Worm (Caenorhabditis elegans) whole organism, young adult: ENCODE data around the gene F48C5.2.

Experiments
- B0035.1 ChIP-seq: sonication (generic microtip); optimal IDR thresholded peaks from 2 replicates; lab custom pipeline; 2016; ENCODE audit warnings: missing genetic modification characterization, mild to moderate bottlenecking, missing compliant biosample characterization, missing genotype, missing genetic modification reagents
- B0336.3 ChIP-seq: fragments of 200-800 bp; sonication (Bioruptor generic); IDR thresholded peaks from 2 replicates; pipeline ENCODE4 v1.3.6; 2022; ENCODE audit warnings: missing genetic modification characterization, missing compliant biosample characterization
- D2030.7 ChIP-seq: fragments of 200-800 bp; sonication (Bioruptor generic); IDR thresholded peaks from 2 replicates; pipeline ENCODE4 v1.3.6; 2022; ENCODE audit warnings: missing genetic modification reagents, missing genetic modification characterization, missing compliant biosample characterization
- F10E7.11 ChIP-seq: sonication (generic microtip); optimal IDR thresholded peaks from 2 replicates; lab custom pipeline; 2017; ENCODE audit warnings: mild to moderate bottlenecking, missing genetic modification characterization, moderate library complexity, missing compliant biosample characterization
- F23B12.7 ChIP-seq: sonication (generic microtip); optimal IDR thresholded peaks from 2 replicates; lab custom pipeline; 2017; ENCODE audit warnings: missing genetic modification characterization, mild to moderate bottlenecking, missing compliant biosample characterization, antibody characterized with exemption, moderate library complexity; ENCODE audit not compliant: insufficient read depth
- K12H6.12 ChIP-seq: fragments of 200-800 bp; sonication (Bioruptor generic); optimal IDR thresholded peaks from 2 replicates; lab custom pipeline; 2018; ENCODE audit warnings: mild to moderate bottlenecking, missing genetic modification characterization, missing compliant biosample characterization
- T07F8.4 ChIP-seq: sonication (generic microtip); optimal IDR thresholded peaks from 2 replicates; lab custom pipeline; 2016; ENCODE audit warnings: mild to moderate bottlenecking, missing genetic modification characterization, moderate library complexity, missing compliant biosample characterization
- Y53G8AR.9 ChIP-seq: fragments of 200-800 bp; sonication (Bioruptor generic); conservative IDR thresholded peaks from 2 replicates; pipeline ENCODE4 v1.3.6; 2022; ENCODE audit warnings: missing genetic modification reagents, missing genetic modification characterization, missing compliant biosample characterization
- Y79H2A.3 ChIP-seq: fragments of 200-800 bp; sonication (Bioruptor generic); conservative IDR thresholded peaks from 2 replicates; pipeline ENCODE4 v1.3.6; 2022; ENCODE audit warnings: missing genetic modification reagents, missing genetic modification characterization, missing compliant biosample characterization
- aptf-2 ChIP-seq: fragments of 200-800 bp; sonication (Bioruptor generic); conservative IDR thresholded peaks from 2 replicates; pipeline ENCODE4 v1.3.6; 2022; ENCODE audit warnings: missing genetic modification reagents, missing genetic modification characterization, missing compliant biosample characterization
- attf-3 ChIP-seq: fragments of 200-800 bp; sonication (Bioruptor generic); conservative IDR thresholded peaks from 2 replicates; pipeline ENCODE4 v1.3.6; 2022; ENCODE audit warnings: missing genetic modification reagents, missing genetic modification characterization, missing compliant biosample characterization
- attf-6 ChIP-seq: fragments of 200-800 bp; sonication (Bioruptor generic); IDR thresholded peaks from 2 replicates; pipeline ENCODE4 v1.3.6; 2022; ENCODE audit warnings: missing genetic modification reagents, missing genetic modification characterization, missing compliant biosample characterization
- bed-1 ChIP-seq: fragments of 200-800 bp; sonication (Bioruptor generic); IDR thresholded peaks from 2 replicates; pipeline ENCODE4 v1.3.6; 2022; ENCODE audit warnings: missing genetic modification reagents, missing genetic modification characterization, missing compliant biosample characterization
- ccch-3 ChIP-seq: fragments of 200-800 bp; sonication (Bioruptor generic); optimal IDR thresholded peaks from 2 replicates; lab custom pipeline; 2018; ENCODE audit warnings: mild to moderate bottlenecking, missing genetic modification characterization, missing compliant biosample characterization
- egl-44 ChIP-seq: fragments of 200-800 bp; sonication (Bioruptor generic); IDR thresholded peaks from 2 replicates; pipeline ENCODE4 v1.3.6; 2022; ENCODE audit warnings: missing genetic modification reagents, missing genetic modification characterization, missing compliant biosample characterization
- ekl-4 ChIP-seq: fragments of 200-800 bp; sonication (Bioruptor generic); IDR thresholded peaks from 2 replicates; pipeline ENCODE4 v1.3.6; 2022; ENCODE audit warnings: missing genetic modification reagents, missing genetic modification characterization, missing compliant biosample characterization
- hrde-1 ChIP-seq: sonication (generic microtip); optimal IDR thresholded peaks from 2 replicates; lab custom pipeline; 2016; ENCODE audit warnings: missing genetic modification characterization, mild to moderate bottlenecking, missing compliant biosample characterization, moderate library complexity, missing genotype, missing genetic modification reagents, borderline replicate concordance
- let-607 ChIP-seq, 2 experiments: fragments of 200-800 bp in 1 of 2; sonication (Bioruptor generic) in 1 of 2; sonication (generic microtip) in 1 of 2; optimal IDR thresholded peaks; 2 replicates each; lab custom pipeline; 2016 to 2018; ENCODE audit warnings: mild to moderate bottlenecking in 2 of 2, missing compliant biosample characterization in 2 of 2, missing genetic modification characterization in 2 of 2, moderate library complexity in 2 of 2, missing genotype in 1 of 2
- lin-40 ChIP-seq: sonication (generic microtip); optimal IDR thresholded peaks from 2 replicates; lab custom pipeline; 2016; ENCODE audit warnings: missing genetic modification characterization, mild to moderate bottlenecking, missing compliant biosample characterization, missing genotype, missing genetic modification reagents
- lir-1 ChIP-seq: fragments of 200-800 bp; sonication (Bioruptor generic); conservative IDR thresholded peaks from 2 replicates; pipeline ENCODE4 v1.3.6; 2022; ENCODE audit warnings: missing genetic modification reagents, missing genetic modification characterization, missing compliant biosample characterization
- lsl-1 ChIP-seq: fragments of 200-800 bp; sonication (Bioruptor generic); optimal IDR thresholded peaks from 2 replicates; lab custom pipeline; 2018; ENCODE audit warnings: mild to moderate bottlenecking, missing genetic modification characterization, moderate library complexity, missing compliant biosample characterization
- madf-3 ChIP-seq: fragments of 200-800 bp; sonication (Bioruptor generic); IDR thresholded peaks from 2 replicates; pipeline ENCODE4 v1.3.6; 2022; ENCODE audit warnings: missing genetic modification reagents, missing genetic modification characterization, missing compliant biosample characterization
- madf-6 ChIP-seq: fragments of 200-800 bp; sonication (Bioruptor generic); IDR thresholded peaks from 2 replicates; pipeline ENCODE4 v1.3.6; 2022; ENCODE audit warnings: missing genetic modification reagents, missing genetic modification characterization, missing compliant biosample characterization
- mel-28 ChIP-seq: sonication (generic microtip); optimal IDR thresholded peaks from 2 replicates; lab custom pipeline; 2016; ENCODE audit warnings: borderline replicate concordance, mild to moderate bottlenecking, missing genetic modification characterization, missing compliant biosample characterization
- mes-4 ChIP-seq: sonication (generic microtip); optimal IDR thresholded peaks from 2 replicates; lab custom pipeline; 2016; ENCODE audit warnings: missing genotype, missing genetic modification characterization, missing compliant biosample characterization
- nfya-1 ChIP-seq: sonication (generic microtip); optimal IDR thresholded peaks from 2 replicates; lab custom pipeline; 2017; ENCODE audit warnings: antibody characterized with exemption, missing compliant biosample characterization, missing genetic modification characterization, borderline replicate concordance; ENCODE audit not compliant: insufficient read depth
- nfyb-1 ChIP-seq: fragments of 200-800 bp; sonication (Bioruptor generic); IDR thresholded peaks from 2 replicates; pipeline ENCODE4 v1.3.6; 2022; ENCODE audit warnings: missing genetic modification reagents, missing genetic modification characterization, missing compliant biosample characterization
- nhr-120 ChIP-seq: fragments of 200-800 bp; sonication (Bioruptor generic); IDR thresholded peaks from 2 replicates; pipeline ENCODE4 v1.3.6; 2022; ENCODE audit warnings: missing genetic modification characterization, missing compliant biosample characterization
- nhr-179 ChIP-seq: sonication (generic microtip); optimal IDR thresholded peaks from 2 replicates; lab custom pipeline; 2016; ENCODE audit warnings: mild to moderate bottlenecking, missing genetic modification characterization, missing compliant biosample characterization
- nhr-80 ChIP-seq: sonication (generic microtip); optimal IDR thresholded peaks from 2 replicates; lab custom pipeline; 2016; ENCODE audit warnings: missing genetic modification characterization, missing compliant biosample characterization
- nhr-90 ChIP-seq: sonication (generic microtip); optimal IDR thresholded peaks from 2 replicates; lab custom pipeline; 2016; ENCODE audit warnings: missing genotype, mild to moderate bottlenecking, missing genetic modification characterization, missing compliant biosample characterization
- rec-8 ChIP-seq, 2 experiments: sonication (generic microtip); optimal IDR thresholded peaks; 2 replicates each; lab custom pipeline; 2016; ENCODE audit warnings: mild to moderate bottlenecking in 2 of 2, missing genetic modification characterization in 2 of 2, missing genetic modification reagents in 2 of 2, missing genotype in 2 of 2, missing biosample characterization in 1 of 2, missing compliant biosample characterization in 1 of 2, moderate library complexity in 1 of 2
- repo-1 ChIP-seq: sonication (generic microtip); optimal IDR thresholded peaks from 2 replicates; lab custom pipeline; 2017; ENCODE audit warnings: mild to moderate bottlenecking, missing genetic modification characterization, missing compliant biosample characterization
- snpc-1.3 ChIP-seq: sonication (generic microtip); optimal IDR thresholded peaks from 2 replicates; lab custom pipeline; 2017; ENCODE audit warnings: missing genetic modification characterization, mild to moderate bottlenecking, missing compliant biosample characterization, antibody characterized with exemption, moderate library complexity, missing genotype, missing genetic modification reagents; ENCODE audit not compliant: insufficient read depth
- snpc-3.4 ChIP-seq: sonication (generic microtip); optimal IDR thresholded peaks from 2 replicates; lab custom pipeline; 2017; ENCODE audit warnings: missing genetic modification characterization, mild to moderate bottlenecking, missing compliant biosample characterization, antibody characterized with exemption, moderate library complexity, missing genotype, missing genetic modification reagents
- snpc-4 ChIP-seq, 5 experiments: fragments of 150-350 bp in 1 of 5; sonication (generic microtip) in 4 of 5; optimal IDR thresholded peaks; 2 replicates each; lab custom pipeline; 2014 to 2018; ENCODE audit warnings: missing genetic modification characterization in 5 of 5, missing biosample characterization in 3 of 5, antibody characterized with exemption in 2 of 5, mild to moderate bottlenecking in 2 of 5, missing compliant biosample characterization in 2 of 5, missing genotype in 2 of 5, moderate library complexity in 2 of 5, missing genetic modification reagents in 1 of 5
- unc-130 ChIP-seq: sonication (generic microtip); optimal IDR thresholded peaks from 2 replicates; lab custom pipeline; 2016; ENCODE audit warnings: missing genetic modification reagents, missing genetic modification characterization, missing compliant biosample characterization
- unc-62 ChIP-seq: fragments of 150-350 bp; optimal IDR thresholded peaks from 2 replicates; lab custom pipeline; 2014; ENCODE audit warnings: missing biosample characterization, missing genetic modification reagents, missing genetic modification characterization
- zim-3 ChIP-seq: sonication (generic microtip); optimal IDR thresholded peaks from 2 replicates; lab custom pipeline; 2017; ENCODE audit warnings: mild to moderate bottlenecking, missing genetic modification characterization, moderate library complexity, missing compliant biosample characterization
- ztf-18 ChIP-seq: sonication (generic microtip); optimal IDR thresholded peaks from 2 replicates; lab custom pipeline; 2016; ENCODE audit warnings: missing genotype, mild to moderate bottlenecking, missing genetic modification characterization, missing compliant biosample characterization
- ztf-26 ChIP-seq: sonication (generic microtip); optimal IDR thresholded peaks from 2 replicates; lab custom pipeline; 2017; ENCODE audit warnings: missing genetic modification characterization, missing compliant biosample characterization
- ztf-6 ChIP-seq: fragments of 200-800 bp; sonication (Bioruptor generic); IDR thresholded peaks from 2 replicates; pipeline ENCODE4 v1.3.6; 2022; ENCODE audit warnings: missing genetic modification reagents, missing genetic modification characterization, missing compliant biosample characterization

Gene F48C5.2

DNA sequence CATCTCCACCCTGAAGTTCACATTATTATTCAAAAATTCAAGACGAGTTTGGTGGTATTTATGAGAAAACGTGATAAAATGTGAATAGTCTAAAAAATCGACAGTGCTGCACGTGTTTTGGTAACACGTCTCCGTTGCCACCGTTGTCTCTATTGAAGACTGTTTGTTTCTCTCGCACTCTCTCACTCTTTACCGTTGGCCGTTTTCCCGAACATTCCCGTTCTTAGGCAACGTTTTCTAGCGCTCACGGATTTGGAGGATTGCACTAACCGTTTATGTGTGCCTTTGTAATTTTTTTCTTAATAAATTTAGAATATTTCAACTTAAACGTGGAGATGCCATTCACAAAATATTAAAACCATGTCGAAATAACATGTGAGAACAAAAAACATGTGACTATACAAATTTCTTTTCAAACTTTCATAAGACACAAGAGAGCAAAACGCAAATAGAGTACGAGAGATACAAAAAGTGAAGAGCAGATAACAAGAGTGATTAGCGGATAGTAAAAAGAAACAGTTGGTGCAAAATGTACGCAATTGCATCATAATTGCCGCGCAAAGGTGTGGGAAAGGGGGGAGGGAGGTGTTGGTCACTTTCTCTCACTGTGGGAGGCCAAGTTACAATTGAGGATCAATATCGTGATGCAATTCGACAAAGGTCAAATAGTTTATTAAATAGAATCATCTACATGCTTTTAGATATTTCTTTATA is 39.1 kb downstream of the F48C5.2 start, which contains the start of gene pek-1 (continued):
- TF ChIP-seq ekl-4 (GFP tag; lab: Robert Waterston, UW) (peak; percentile 10; the same call in 1 of the 2 replicates), nfyb-1 (GFP tag; lab: Robert Waterston, UW) (0 out of 2 replicates have a peak, but pooled peaks have one; percentile 31), snpc-1.3 (tag; lab: Kevin White, UChicago) (no peak), F23B12.7 (tag; lab: Kevin White, UChicago) (no peak), lir-1 (no peak), attf-3 (GFP tag; lab: Robert Waterston, UW) (no peak), zim-3 (tag; lab: Kevin White, UChicago) (no peak), let-607 (tag; optimal IDR thresholded peaks at IDR 0.05; lab: Kevin White, UChicago) (peak; percentile 73 to 88), nhr-80 (tag; lab: Kevin White, UChicago) (peak; percentile 54), attf-6 (GFP tag; lab: Robert Waterston, UW) (no peak), ztf-6 (GFP tag; lab: Robert Waterston, UW) (no peak), K12H6.12 (tag; lab: Kevin White, UChicago) (peak; percentile 24), mes-4 (tag; lab: Kevin White, UChicago) (no peak), ccch-3 (no peak), Y79H2A.3 (no peak)

DNA sequence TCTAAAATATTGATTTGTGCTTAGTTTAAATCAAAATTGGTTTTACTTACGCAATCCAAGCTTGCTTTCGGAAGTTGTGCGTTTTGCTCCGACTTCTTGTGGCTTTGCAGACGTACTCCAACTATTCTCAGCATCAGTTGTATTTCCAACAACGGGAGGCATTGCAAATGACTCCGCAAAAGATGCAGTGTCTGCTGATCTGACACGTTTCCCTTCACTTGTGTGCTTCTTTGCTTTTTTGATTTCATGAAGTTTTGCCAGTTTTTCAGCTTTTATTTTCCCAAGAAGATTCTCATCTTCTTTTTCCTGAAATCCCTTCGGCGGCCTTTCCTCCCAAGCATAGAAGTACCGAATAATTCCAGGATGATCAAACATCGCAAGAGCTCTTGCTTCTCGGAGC is 42.5 kb downstream of the F48C5.2 start:
- TF ChIP-seq lsl-1 (GFP tag; lab: Kevin White, UChicago) = no peak
- TF ChIP-seq, all 124 proteins: peak for 0

DNA sequence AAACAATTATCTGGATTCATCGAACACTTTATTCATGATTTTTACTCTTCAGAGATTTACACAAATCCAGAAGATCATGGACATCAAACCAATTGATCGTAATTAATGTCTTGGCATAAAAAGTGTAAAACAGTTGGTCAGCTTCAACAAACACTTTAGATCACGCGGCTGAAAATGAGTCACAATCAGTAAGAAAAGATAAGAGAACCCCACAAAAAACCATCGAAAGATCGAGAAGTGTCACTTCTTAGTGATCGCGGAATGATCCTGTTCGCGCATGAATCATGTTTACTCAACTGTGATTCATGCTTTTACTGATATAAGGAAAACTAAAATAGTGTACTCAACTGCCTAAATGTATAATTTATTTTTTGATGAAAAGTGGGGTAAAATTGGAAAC is 44.7 kb downstream of the F48C5.2 start:
- peak; percentile 28; the same call in 1 of the 2 replicates for TF ChIP-seq B0336.3
- no peak for TF ChIP-seq lin-40 (tag; lab: Kevin White, UChicago)
- TF ChIP-seq B0035.1 (tag; lab: Kevin White, UChicago) = no peak
- TF ChIP-seq F10E7.11 = no peak
- TF ChIP-seq nfya-1 (tag; lab: Kevin White, UChicago) = no peak
- TF ChIP-seq unc-62 (GFP tag; lab: Kevin White, UChicago) = no peak
- TF ChIP-seq nhr-120 (GFP tag; lab: Robert Waterston, UW) = no peak
- no peak for TF ChIP-seq bed-1
- no peak for TF ChIP-seq nhr-90
- no peak for TF ChIP-seq aptf-2 (GFP tag; lab: Robert Waterston, UW)
- TF ChIP-seq Y53G8AR.9 (GFP tag; lab: Robert Waterston, UW) = no peak
- TF ChIP-seq D2030.7 (GFP tag; lab: Robert Waterston, UW) = no peak
- no peak for TF ChIP-seq madf-3
- TF ChIP-seq hrde-1 (tag; lab: Kevin White, UChicago) = no peak
- no peak for TF ChIP-seq lsl-1 (GFP tag; lab: Kevin White, UChicago)
- TF ChIP-seq ztf-18 (tag; lab: Kevin White, UChicago) = no peak
- peak; percentile 39 for TF ChIP-seq ztf-26 (tag; lab: Kevin White, UChicago)
- peak; percentile 44 for TF ChIP-seq repo-1
- no peak for TF ChIP-seq nhr-179 (tag; lab: Kevin White, UChicago)
- TF ChIP-seq rec-8 (tag; optimal IDR thresholded peaks at IDR 0.05; lab: Kevin White, UChicago) = no peak
- TF ChIP-seq T07F8.4 (tag; lab: Kevin White, UChicago) = no peak
- no peak for TF ChIP-seq madf-6 (GFP tag; lab: Robert Waterston, UW)
- no peak for TF ChIP-seq unc-130 (GFP tag; lab: Kevin White, UChicago)
- no peak for TF ChIP-seq mel-28 (tag; lab: Kevin White, UChicago)
- no peak for TF ChIP-seq egl-44 (GFP tag; lab: Robert Waterston, UW)
- TF ChIP-seq snpc-3.4 (tag; lab: Kevin White, UChicago) = no peak
- TF ChIP-seq snpc-4 (GFP tag; optimal IDR thresholded peaks at IDR 0.05; lab: Kevin White, UChicago) = no peak
- no peak for TF ChIP-seq snpc-4 (tag; optimal IDR thresholded peaks at IDR 0.05; lab: Kevin White, UChicago)
- TF ChIP-seq ccch-3 = no peak
